Worm (Caenorhabditis elegans): ENCODE data around the gene F49E8.6.
A peak's percentile ranks its signal among the peaks of the same experiment; 100 is the strongest.

ce11 chrIV:7580062-7580614 is 25.7 kb upstream of the F49E8.6 start, which contains the start of the genes cec-5 and nol-10:
- TF ChIP-seq attf-6 (GFP tag; IDR thresholded peaks at IDR 0.05) (no peak), F49E8.2 (tag; optimal IDR thresholded peaks at IDR 0.05; ENCODE audit: insufficient read depth) (peak; percentile 92), F57A8.1 (GFP tag; optimal IDR thresholded peaks at IDR 0.05) (no peak), madf-10 (tag; optimal IDR thresholded peaks at IDR 0.05) (peak; percentile 67), Y53G8AR.9 (GFP tag; conservative IDR thresholded peaks at IDR 0.05) (no peak), unc-62 (GFP tag; optimal IDR thresholded peaks at IDR 0.05) (no peak)

Measured in whole organism, young adult.